Fruit fly (Drosophila melanogaster): ENCODE results near the gene CG14710.

Gene CG14710

DNA sequence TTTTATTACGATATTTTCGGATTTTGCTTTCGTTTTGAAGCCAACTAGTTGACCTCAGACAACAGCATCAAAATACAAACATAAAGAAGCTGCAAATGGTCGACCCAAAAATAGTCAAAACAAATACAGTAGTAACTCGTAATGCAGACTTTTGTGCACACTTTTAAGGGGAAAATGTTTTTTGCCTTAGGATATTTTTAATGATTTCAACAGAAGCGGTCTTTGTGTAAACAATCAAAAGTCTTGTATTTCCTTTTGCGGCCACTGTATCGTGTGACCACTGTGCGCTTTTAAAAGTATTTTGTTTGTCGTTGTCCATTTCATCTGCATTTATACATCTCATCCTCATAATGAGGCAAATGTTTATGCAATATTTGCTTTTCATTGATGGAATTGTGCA lies 29.6 kb downstream of the CG14710 start (continued):
- peak; percentile 84 for TF ChIP-seq wek (GFP tag; optimal IDR thresholded peaks at IDR 0.05)
- no peak for TF ChIP-seq pros (GFP tag; optimal IDR thresholded peaks at IDR 0.05)
- TF ChIP-seq btn (GFP tag; optimal IDR thresholded peaks at IDR 0.05): peak; percentile 91
- TF ChIP-seq MBD-R2 (GFP tag; IDR thresholded peaks at IDR 0.05): peak; percentile 94
- TF ChIP-seq so (GFP tag; IDR thresholded peaks at IDR 0.05): peak; percentile 97
- peak; percentile 82 for TF ChIP-seq twi (tag; optimal IDR thresholded peaks at IDR 0.05)
- peak; percentile 98 for TF ChIP-seq NfI (GFP tag; optimal IDR thresholded peaks at IDR 0.05)
- TF ChIP-seq CG16779 (GFP tag; IDR thresholded peaks at IDR 0.05): peak; percentile 98
- TF ChIP-seq CG13287 (GFP tag; IDR thresholded peaks at IDR 0.05; ENCODE audit: partially characterized antibody): no peak
- peak; percentile 82 for TF ChIP-seq Bdp1 (GFP tag; optimal IDR thresholded peaks at IDR 0.05)
- peak; percentile 80 for TF ChIP-seq CG6683 (GFP tag; optimal IDR thresholded peaks at IDR 0.05)
- peak; percentile 94 for TF ChIP-seq Max (GFP tag; optimal IDR thresholded peaks at IDR 0.05)
- TF ChIP-seq CG12219 (GFP tag; optimal IDR thresholded peaks at IDR 0.05): peak; percentile 94
- no peak for TF ChIP-seq ato (GFP tag; IDR thresholded peaks at IDR 0.05; ENCODE audit: partially characterized antibody)
- TF ChIP-seq CG1233 (GFP tag; optimal IDR thresholded peaks at IDR 0.05): peak; percentile 95
- TF ChIP-seq chm (GFP tag; IDR thresholded peaks at IDR 0.05): peak; percentile 95
- peak; percentile 86 for TF ChIP-seq Doc2 (GFP tag; IDR thresholded peaks at IDR 0.05)
- peak; percentile 93 for TF ChIP-seq C15 (GFP tag; IDR thresholded peaks at IDR 0.05)
- peak; percentile 93 for TF ChIP-seq oc (tag; optimal IDR thresholded peaks at IDR 0.05)
- TF ChIP-seq CG17568 (GFP tag; optimal IDR thresholded peaks at IDR 0.05): peak; percentile 93
- TF ChIP-seq CG12769 (tag; optimal IDR thresholded peaks at IDR 0.05): peak; percentile 98
- TF ChIP-seq Eip74EF (GFP tag; optimal IDR thresholded peaks at IDR 0.05): peak in 1 of 2 experiments; percentile 81
- peak; percentile 92 for TF ChIP-seq shn (GFP tag; optimal IDR thresholded peaks at IDR 0.05)
- no peak for TF ChIP-seq CG16813 (GFP tag; IDR thresholded peaks at IDR 0.05; ENCODE audit: partially characterized antibody)
- TF ChIP-seq B-H2 (GFP tag; optimal IDR thresholded peaks at IDR 0.05): peak; percentile 98
- peak; percentile 63 for TF ChIP-seq CG15601 (tag; optimal IDR thresholded peaks at IDR 0.05)
- peak; percentile 94 for TF ChIP-seq CG12299 (tag; optimal IDR thresholded peaks at IDR 0.05)
- TF ChIP-seq odd (GFP tag; optimal IDR thresholded peaks at IDR 0.05): peak; percentile 92
- peak; percentile 98 for TF ChIP-seq ind (GFP tag; optimal IDR thresholded peaks at IDR 0.05)
- TF ChIP-seq sim (GFP tag; IDR thresholded peaks at IDR 0.05): peak; percentile 89
- peak; percentile 93; the same call in 2 of the 3 replicates for TF ChIP-seq CG3726 (GFP tag; IDR thresholded peaks at IDR 0.05)
- peak; percentile 91 for TF ChIP-seq cwo (GFP tag; optimal IDR thresholded peaks at IDR 0.05)
- TF ChIP-seq hbn (GFP tag; IDR thresholded peaks at IDR 0.05; ENCODE audit: partially characterized antibody): no peak
- no peak for TF ChIP-seq prd (optimal IDR thresholded peaks at IDR 0.05)
- peak; percentile 98 for TF ChIP-seq prd (GFP tag; IDR thresholded peaks at IDR 0.05)
- TF ChIP-seq amos (GFP tag; IDR thresholded peaks at IDR 0.05; ENCODE audit: partially characterized antibody): no peak
- peak; percentile 96 for TF ChIP-seq CG32767 (GFP tag; IDR thresholded peaks at IDR 0.05)
- TF ChIP-seq Atf-2 (GFP tag; optimal IDR thresholded peaks at IDR 0.05): peak; percentile 96
- peak; percentile 96 for TF ChIP-seq Hmr (GFP tag; optimal IDR thresholded peaks at IDR 0.05)
- TF ChIP-seq CG30431 (GFP tag; optimal IDR thresholded peaks at IDR 0.05): peak; percentile 86
- TF ChIP-seq CG6765 (GFP tag; optimal IDR thresholded peaks at IDR 0.05): peak; percentile 94
- TF ChIP-seq dimm (GFP tag; IDR thresholded peaks at IDR 0.05): peak; percentile 93
- peak; percentile 96 for TF ChIP-seq CG3281 (GFP tag; optimal IDR thresholded peaks at IDR 0.05)
- peak; percentile 46; the same call in 1 of the 2 replicates for TF ChIP-seq Dref (GFP tag; IDR thresholded peaks at IDR 0.05)
- TF ChIP-seq CG17612 (GFP tag; IDR thresholded peaks at IDR 0.05): peak; percentile 95
- peak; percentile 92; the same call in 2 of the 3 replicates for TF ChIP-seq CG2199 (GFP tag; IDR thresholded peaks at IDR 0.05)
- TF ChIP-seq CG8478 (optimal IDR thresholded peaks at IDR 0.05): no peak
- TF ChIP-seq gt (GFP tag; IDR thresholded peaks at IDR 0.05): peak; percentile 73
- TF ChIP-seq disco-r (GFP tag; optimal IDR thresholded peaks at IDR 0.05): peak; percentile 94
- TF ChIP-seq gsb-n (tag; optimal IDR thresholded peaks at IDR 0.05): peak; percentile 73
- peak; percentile 96 for TF ChIP-seq repo (GFP tag; optimal IDR thresholded peaks at IDR 0.05)
